Fruit fly (Drosophila melanogaster): ENCODE measurements around the gene CG32809.
A peak's percentile ranks its signal among the peaks of the same experiment; 100 is the strongest.

The CG32809 gene

DNA sequence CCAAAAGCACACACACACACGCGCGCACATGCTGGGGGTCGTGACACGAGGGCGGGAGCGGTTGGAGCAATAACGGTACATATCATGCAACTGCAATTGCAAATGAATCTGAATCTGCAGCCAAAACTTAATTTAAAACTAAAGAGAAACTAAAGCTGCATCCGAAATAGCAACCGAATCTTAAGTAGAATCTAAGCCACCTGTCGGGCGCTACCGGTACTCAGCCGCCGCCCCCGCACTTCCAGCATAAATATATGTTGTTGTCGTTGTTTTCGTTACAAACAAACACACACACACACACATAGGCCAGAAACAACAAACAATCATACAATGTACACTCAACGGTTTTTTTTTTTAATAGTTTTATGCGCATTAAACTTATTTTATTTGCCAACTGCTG lies 32.3 kb downstream of the CG32809 start:
- peak; percentile 29 for TF ChIP-seq Dfd (GFP tag; optimal IDR thresholded peaks at IDR 0.05)
- no peak for TF ChIP-seq Jra (GFP tag; optimal IDR thresholded peaks at IDR 0.05)

DNA sequence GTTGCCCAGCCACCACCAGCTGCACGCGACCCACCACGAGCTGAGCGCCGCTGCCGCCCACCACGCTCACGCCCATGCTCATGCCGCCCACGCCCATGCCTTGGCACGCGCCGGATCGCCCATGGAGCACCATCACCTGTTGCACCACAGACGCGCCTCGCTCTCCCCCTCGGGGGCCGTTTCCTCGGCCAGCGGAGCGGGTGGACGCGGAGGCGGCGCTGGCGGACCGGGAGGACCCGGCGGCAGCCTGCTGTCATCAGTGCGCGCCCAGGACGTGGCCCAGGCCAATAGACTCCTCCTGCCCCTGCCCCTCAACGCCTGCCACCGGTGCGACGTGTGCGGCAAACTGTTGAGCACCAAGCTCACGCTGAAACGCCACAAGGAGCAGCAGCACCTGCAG lies 44.7 kb downstream of the CG32809 start:
- TF ChIP-seq psq (GFP tag; optimal IDR thresholded peaks at IDR 0.05) (no peak), HLH106 (tag; optimal IDR thresholded peaks at IDR 0.05) (no peak), Jra (GFP tag; optimal IDR thresholded peaks at IDR 0.05) (no peak), N (GFP tag; optimal IDR thresholded peaks at IDR 0.05) (no peak), Dfd (GFP tag; optimal IDR thresholded peaks at IDR 0.05) (peak; percentile 97)

DNA sequence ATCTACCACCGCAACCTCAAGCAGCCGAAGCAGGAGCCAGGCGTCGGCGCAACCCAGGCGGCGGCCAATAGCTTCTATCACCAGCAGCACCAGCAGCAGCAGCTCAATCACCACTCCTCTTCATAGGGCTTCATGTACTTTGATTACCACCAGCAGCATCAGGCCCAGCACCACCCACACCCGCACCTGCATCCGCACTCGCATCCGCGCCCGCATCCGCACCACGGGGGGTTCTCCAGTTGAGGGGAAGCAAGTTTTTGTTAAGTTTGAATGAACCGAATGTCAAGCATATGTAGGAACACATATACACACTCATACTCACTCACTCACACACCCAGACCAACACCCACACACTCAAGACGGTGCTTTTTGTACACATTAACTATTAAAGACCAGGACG lies 48.9 kb downstream of the CG32809 start:
- no peak for TF ChIP-seq CrebA (GFP tag; optimal IDR thresholded peaks at IDR 0.05; ENCODE audit: borderline replicate concordance)
- TF ChIP-seq Dfd (GFP tag; optimal IDR thresholded peaks at IDR 0.05), result peak; percentile 44

DNA sequence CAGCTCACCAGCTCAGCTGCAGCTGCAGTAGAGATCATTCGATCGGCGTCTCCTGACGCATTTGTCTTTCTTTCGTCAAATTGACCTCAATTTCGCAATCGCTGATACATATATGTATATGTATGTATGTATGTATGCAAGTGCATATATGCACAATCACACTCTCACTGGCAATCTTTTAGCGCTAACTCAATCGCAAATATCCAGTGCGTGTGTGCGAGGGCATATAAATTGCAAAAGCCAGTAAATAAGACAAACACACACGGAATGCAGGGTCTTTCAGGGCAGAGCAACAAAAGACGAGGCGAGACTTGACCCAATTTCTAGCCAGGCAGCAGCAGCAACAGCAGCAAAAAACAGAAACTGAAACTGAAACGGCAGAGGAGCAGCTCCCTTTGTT lies 65.0 kb downstream of the CG32809 start:
- TF ChIP-seq CG32264 (GFP tag; optimal IDR thresholded peaks at IDR 0.05) (no peak), fru (GFP tag; optimal IDR thresholded peaks at IDR 0.05) (no peak), CrebA (GFP tag; optimal IDR thresholded peaks at IDR 0.05; ENCODE audit: borderline replicate concordance) (no peak), usp (GFP tag; optimal IDR thresholded peaks at IDR 0.05) (no peak), Hnf4 (GFP tag; optimal IDR thresholded peaks at IDR 0.05) (no peak), h (GFP tag; optimal IDR thresholded peaks at IDR 0.05) (no peak), sage (GFP tag; optimal IDR thresholded peaks at IDR 0.05) (no peak)

DNA sequence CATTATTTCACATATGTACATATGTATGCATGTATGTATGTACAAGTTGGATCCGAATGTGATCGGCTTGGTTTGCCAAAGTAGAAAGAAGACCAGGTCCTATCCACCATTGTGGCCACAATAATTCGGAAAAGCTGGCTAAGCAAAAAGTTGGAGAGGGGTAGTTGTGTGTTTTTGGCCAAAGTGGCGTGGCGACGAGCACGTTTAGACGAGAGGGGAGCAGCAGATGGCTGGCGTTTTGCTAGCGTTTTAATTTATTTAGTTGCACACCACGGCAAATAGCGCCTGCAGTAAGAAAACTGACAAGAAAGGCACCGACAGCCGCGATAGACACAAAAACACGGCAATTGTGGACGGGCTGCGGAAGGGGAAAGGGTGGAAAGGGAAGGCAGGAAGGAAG lies 67.4 kb downstream of the CG32809 start:
- no peak for TF ChIP-seq CG32264 (GFP tag; optimal IDR thresholded peaks at IDR 0.05)
- TF ChIP-seq Rel (GFP tag; optimal IDR thresholded peaks at IDR 0.05), result no peak
- TF ChIP-seq Rel (tag; optimal IDR thresholded peaks at IDR 0.05), result no peak
- TF ChIP-seq N (GFP tag; optimal IDR thresholded peaks at IDR 0.05), result no peak
- no peak for TF ChIP-seq brk (GFP tag; optimal IDR thresholded peaks at IDR 0.05)
- no peak for TF ChIP-seq tai (GFP tag; optimal IDR thresholded peaks at IDR 0.05)
- no peak for TF ChIP-seq lola (GFP tag; optimal IDR thresholded peaks at IDR 0.05)
- TF ChIP-seq Jra (GFP tag; optimal IDR thresholded peaks at IDR 0.05), result no peak
- no peak for TF ChIP-seq psq (GFP tag; optimal IDR thresholded peaks at IDR 0.05)
- no peak for TF ChIP-seq Dfd (GFP tag; optimal IDR thresholded peaks at IDR 0.05)
- no peak for TF ChIP-seq rgr (GFP tag; optimal IDR thresholded peaks at IDR 0.05)
- no peak for TF ChIP-seq Sp1 (GFP tag; optimal IDR thresholded peaks at IDR 0.05)
- no peak for TF ChIP-seq dsf (GFP tag; optimal IDR thresholded peaks at IDR 0.05; ENCODE audit: borderline replicate concordance)
- TF ChIP-seq br (GFP tag; optimal IDR thresholded peaks at IDR 0.05), result no peak
- no peak for TF ChIP-seq sv (GFP tag; optimal IDR thresholded peaks at IDR 0.05)
- no peak for TF ChIP-seq dmrt93B (GFP tag; optimal IDR thresholded peaks at IDR 0.05)
- TF ChIP-seq Myc (optimal IDR thresholded peaks at IDR 0.05), result no peak

DNA sequence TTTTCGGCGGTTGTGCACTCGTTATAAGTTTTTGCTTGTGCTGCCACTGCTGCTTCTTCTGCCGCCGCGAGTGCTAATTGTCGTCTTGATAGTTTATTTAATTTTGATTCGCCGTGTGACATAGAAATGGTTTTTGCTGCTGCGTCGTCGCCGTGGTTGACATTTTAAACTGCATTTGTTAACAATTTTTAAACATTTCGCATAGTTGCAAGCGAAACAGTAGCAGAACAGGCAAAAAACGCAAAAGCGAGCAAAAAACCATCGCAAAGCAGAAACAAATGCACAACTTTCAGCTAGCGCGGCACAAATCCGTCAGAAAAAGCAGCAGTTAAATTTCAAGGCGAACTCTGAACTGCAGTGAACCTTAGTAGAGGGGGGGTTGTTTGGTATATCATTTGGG lies 68.9 kb downstream of the CG32809 start:
- TF ChIP-seq Abd-B (GFP tag; optimal IDR thresholded peaks at IDR 0.05) (no peak), N (GFP tag; optimal IDR thresholded peaks at IDR 0.05) (no peak), Rel (GFP tag; optimal IDR thresholded peaks at IDR 0.05) (no peak), Rel (tag; optimal IDR thresholded peaks at IDR 0.05) (no peak), Mio (GFP tag; optimal IDR thresholded peaks at IDR 0.05) (no peak), Hnf4 (GFP tag; optimal IDR thresholded peaks at IDR 0.05) (no peak), rgr (GFP tag; optimal IDR thresholded peaks at IDR 0.05) (no peak), fru (GFP tag; optimal IDR thresholded peaks at IDR 0.05) (no peak), h (GFP tag; optimal IDR thresholded peaks at IDR 0.05) (no peak), Sp1 (GFP tag; optimal IDR thresholded peaks at IDR 0.05) (no peak), CG32264 (GFP tag; optimal IDR thresholded peaks at IDR 0.05) (no peak), tai (GFP tag; optimal IDR thresholded peaks at IDR 0.05) (no peak), sv (GFP tag; optimal IDR thresholded peaks at IDR 0.05) (no peak), woc (GFP tag; optimal IDR thresholded peaks at IDR 0.05) (no peak), dmrt93B (GFP tag; optimal IDR thresholded peaks at IDR 0.05) (no peak), Vsx2 (GFP tag; optimal IDR thresholded peaks at IDR 0.05; ENCODE audit: partially characterized antibody) (no peak), CrebA (GFP tag; optimal IDR thresholded peaks at IDR 0.05; ENCODE audit: borderline replicate concordance) (no peak), psq (GFP tag; optimal IDR thresholded peaks at IDR 0.05) (no peak), foxo (GFP tag; optimal IDR thresholded peaks at IDR 0.05) (no peak), jim (GFP tag; optimal IDR thresholded peaks at IDR 0.05) (no peak)

Measured in whole organism, wandering third instar larva.